Worm (Caenorhabditis elegans) whole organism, mixed stage, embryonic: ENCODE results near the gene srh-76.

Experiments used
- bed-3 ChIP-seq: fragments of 200-800 bp; sonication (Bioruptor generic); optimal IDR thresholded peaks from 3 replicates; lab custom pipeline; 2018; ENCODE audit warnings: mild to moderate bottlenecking, missing genetic modification characterization, moderate library complexity, missing compliant biosample characterization
- blmp-1 ChIP-seq: fragments of 150-350 bp; optimal IDR thresholded peaks from 2 replicates; lab custom pipeline; 2014; ENCODE audit warnings: missing biosample characterization, missing genetic modification characterization
- ceh-43 ChIP-seq: fragments of 200-800 bp; sonication (Bioruptor generic); optimal IDR thresholded peaks from 2 replicates; lab custom pipeline; 2018; ENCODE audit warnings: mild to moderate bottlenecking, missing genetic modification characterization, moderate library complexity, missing compliant biosample characterization
- ces-1 ChIP-seq: fragments of 150-350 bp; optimal IDR thresholded peaks from 2 replicates; lab custom pipeline; 2014; ENCODE audit warnings: missing biosample characterization, missing genetic modification reagents, missing genetic modification characterization
- cnd-1 ChIP-seq: fragments of 200-800 bp; sonication (Bioruptor generic); optimal IDR thresholded peaks from 2 replicates; lab custom pipeline; 2018; ENCODE audit warnings: mild to moderate bottlenecking, missing genetic modification characterization, missing compliant biosample characterization
- drap-1 ChIP-seq: fragments of 200-800 bp; sonication (Bioruptor generic); optimal IDR thresholded peaks from 3 replicates; lab custom pipeline; 2018; ENCODE audit warnings: mild to moderate bottlenecking, missing genetic modification characterization, missing compliant biosample characterization
- elt-1 ChIP-seq: sonication (generic microtip); optimal IDR thresholded peaks from 2 replicates; lab custom pipeline; 2017; ENCODE audit warnings: missing genetic modification characterization, mild to moderate bottlenecking, missing compliant biosample characterization, antibody characterized with exemption, moderate library complexity, borderline replicate concordance; ENCODE audit not compliant: insufficient read depth
- elt-3 ChIP-seq: fragments of 150-350 bp; optimal IDR thresholded peaks from 2 replicates; lab custom pipeline; 2014; ENCODE audit warnings: missing biosample characterization, missing genetic modification characterization
- flh-1 ChIP-seq: fragments of 200-800 bp; sonication (Bioruptor generic); optimal IDR thresholded peaks from 2 replicates; lab custom pipeline; 2018; ENCODE audit warnings: mild to moderate bottlenecking, missing genetic modification characterization, moderate library complexity, missing compliant biosample characterization
- ham-2 ChIP-seq: fragments of 200-800 bp; sonication (Bioruptor generic); optimal IDR thresholded peaks from 2 replicates; lab custom pipeline; 2018; ENCODE audit warnings: mild to moderate bottlenecking, missing genetic modification characterization, missing compliant biosample characterization
- hlh-1 ChIP-seq: fragments of 150-350 bp; optimal IDR thresholded peaks from 2 replicates; lab custom pipeline; 2014; ENCODE audit warnings: missing biosample characterization, missing genetic modification reagents, missing genetic modification characterization
- lin-13 ChIP-seq: fragments of 150-350 bp; optimal IDR thresholded peaks from 2 replicates; lab custom pipeline; 2014; ENCODE audit warnings: missing biosample characterization, missing genetic modification characterization
- lin-32 ChIP-seq: fragments of 200-800 bp; sonication (Bioruptor generic); optimal IDR thresholded peaks from 2 replicates; lab custom pipeline; 2018; ENCODE audit warnings: mild to moderate bottlenecking, missing genetic modification characterization, missing compliant biosample characterization
- lsy-2 ChIP-seq: fragments of 150-350 bp; optimal IDR thresholded peaks from 2 replicates; lab custom pipeline; 2014; ENCODE audit warnings: missing biosample characterization, missing genetic modification characterization
- mab-5 ChIP-seq: fragments of 150-350 bp; optimal IDR thresholded peaks from 2 replicates; lab custom pipeline; 2014; ENCODE audit warnings: missing biosample characterization, missing genetic modification characterization
- mep-1 ChIP-seq: fragments of 150-350 bp; optimal IDR thresholded peaks from 2 replicates; lab custom pipeline; 2017; ENCODE audit warnings: missing biosample characterization, missing genetic modification reagents, missing genetic modification characterization, inconsistent platforms
- mls-2 ChIP-seq: sonication (generic microtip); optimal IDR thresholded peaks from 2 replicates; lab custom pipeline; 2016; ENCODE audit warnings: mild to moderate bottlenecking, missing genetic modification characterization, moderate library complexity, missing compliant biosample characterization
- nhr-12 ChIP-seq: fragments of 150-350 bp; optimal IDR thresholded peaks from 2 replicates; lab custom pipeline; 2014; ENCODE audit warnings: missing biosample characterization, missing genetic modification characterization
- nhr-2 ChIP-seq: fragments of 150-350 bp; optimal IDR thresholded peaks from 2 replicates; lab custom pipeline; 2014; ENCODE audit warnings: missing biosample characterization, missing genetic modification characterization
- nhr-237 ChIP-seq: fragments of 150-350 bp; optimal IDR thresholded peaks from 2 replicates; lab custom pipeline; 2014; ENCODE audit warnings: missing biosample characterization, missing genetic modification characterization
- nhr-76 ChIP-seq: sonication (generic microtip); optimal IDR thresholded peaks from 2 replicates; lab custom pipeline; 2017; ENCODE audit warnings: missing biosample characterization, missing genetic modification characterization
- pha-4 ChIP-seq: fragments of 150-350 bp; optimal IDR thresholded peaks from 2 replicates; lab custom pipeline; 2018; ENCODE audit warnings: missing biosample characterization, missing genetic modification reagents, missing genetic modification characterization
- sem-2 ChIP-seq: fragments of 200-800 bp; sonication (Bioruptor generic); optimal IDR thresholded peaks from 2 replicates; lab custom pipeline; 2018; ENCODE audit warnings: mild to moderate bottlenecking, missing genetic modification characterization, missing compliant biosample characterization
- snpc-4 ChIP-seq: fragments of 150-350 bp; optimal IDR thresholded peaks from 2 replicates; lab custom pipeline; 2014; ENCODE audit warnings: missing biosample characterization, missing genetic modification characterization
- sptf-1 ChIP-seq: sonication (generic microtip); optimal IDR thresholded peaks from 2 replicates; lab custom pipeline; 2017; ENCODE audit warnings: mild to moderate bottlenecking, missing genetic modification characterization, moderate library complexity, missing compliant biosample characterization
- tbx-8 ChIP-seq: fragments of 200-800 bp; sonication (Bioruptor generic); optimal IDR thresholded peaks from 2 replicates; lab custom pipeline; 2018; ENCODE audit warnings: mild to moderate bottlenecking, missing genetic modification characterization, moderate library complexity, missing compliant biosample characterization
- unc-120 ChIP-seq: sonication (generic microtip); optimal IDR thresholded peaks from 2 replicates; lab custom pipeline; 2017; ENCODE audit warnings: missing genetic modification characterization, missing compliant biosample characterization; ENCODE audit not compliant: poor library complexity, severe bottlenecking
- unc-39 ChIP-seq: fragments of 150-350 bp; optimal IDR thresholded peaks from 2 replicates; lab custom pipeline; 2014; ENCODE audit warnings: missing biosample characterization, missing genetic modification characterization
- unc-62 ChIP-seq: fragments of 150-350 bp; optimal IDR thresholded peaks from 2 replicates; lab custom pipeline; 2014; ENCODE audit warnings: missing biosample characterization, missing genetic modification reagents, missing genetic modification characterization
- zip-8 ChIP-seq: fragments of 150-350 bp; optimal IDR thresholded peaks from 2 replicates; lab custom pipeline; 2014; ENCODE audit warnings: missing biosample characterization, missing genetic modification characterization
- ztf-11 ChIP-seq: fragments of 150-350 bp; optimal IDR thresholded peaks from 2 replicates; lab custom pipeline; 2014; ENCODE audit warnings: missing biosample characterization, missing genetic modification characterization

Gene srh-76

DNA sequence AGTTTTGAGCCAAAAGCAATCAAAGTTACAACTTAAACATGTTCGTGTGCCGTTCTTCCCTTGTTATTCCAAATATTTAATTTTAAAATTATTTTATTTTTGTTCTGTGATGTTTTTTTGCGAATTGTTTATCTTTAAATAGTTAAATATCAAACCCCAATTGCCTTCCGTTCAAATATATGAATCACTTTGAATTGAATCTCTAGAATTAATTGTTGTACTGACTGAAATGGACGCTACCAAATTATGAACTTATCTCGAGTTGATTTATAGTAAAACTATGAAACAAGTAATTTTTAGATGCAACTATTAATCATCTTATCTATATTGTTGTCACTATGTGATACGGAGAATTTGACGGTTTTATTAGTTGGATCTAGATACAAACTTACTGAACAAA lies 41.6 kb upstream of the srh-76 start, which contains the start of gene ZC250.2:
ZC250.2 (plus strand) TSS at position 301 of the 400 bp plus-strand sequence.
- TF ChIP-seq blmp-1 (tag; lab: Kevin White, UChicago) (no peak), sptf-1 (tag; lab: Kevin White, UChicago) (no peak), unc-39 (tag; lab: Kevin White, UChicago) (no peak), mls-2 (tag; lab: Kevin White, UChicago) (no peak)

DNA sequence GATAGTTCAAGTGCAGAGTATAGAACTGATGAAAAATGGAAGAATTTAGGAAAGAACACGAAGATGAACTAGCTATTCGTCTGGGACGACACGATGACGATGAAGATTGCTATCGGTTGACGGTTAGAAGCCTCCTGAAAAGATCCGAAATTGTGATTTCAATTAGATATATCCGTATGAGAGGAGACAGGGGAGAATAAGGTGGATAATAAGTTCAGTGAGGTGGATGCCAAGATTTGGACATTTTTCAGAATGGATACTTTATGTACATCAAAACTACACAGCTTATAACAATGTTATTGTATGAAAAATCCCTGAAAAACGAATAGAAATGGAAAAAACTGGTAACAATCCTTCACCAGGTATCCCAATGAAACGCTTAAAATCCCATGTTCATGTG lies 35.5 kb upstream of the srh-76 start, which contains the start of gene nstp-3:
nstp-3 (minus strand) TSS at position 101 of the 400 bp plus-strand sequence.
- TF ChIP-seq elt-1 (tag; lab: Kevin White, UChicago) (peak; percentile 9), zip-8 (tag; lab: Kevin White, UChicago) (no peak), ztf-11 (tag; lab: Kevin White, UChicago) (no peak), drap-1 (GFP tag; lab: Kevin White, UChicago) (no peak)

DNA sequence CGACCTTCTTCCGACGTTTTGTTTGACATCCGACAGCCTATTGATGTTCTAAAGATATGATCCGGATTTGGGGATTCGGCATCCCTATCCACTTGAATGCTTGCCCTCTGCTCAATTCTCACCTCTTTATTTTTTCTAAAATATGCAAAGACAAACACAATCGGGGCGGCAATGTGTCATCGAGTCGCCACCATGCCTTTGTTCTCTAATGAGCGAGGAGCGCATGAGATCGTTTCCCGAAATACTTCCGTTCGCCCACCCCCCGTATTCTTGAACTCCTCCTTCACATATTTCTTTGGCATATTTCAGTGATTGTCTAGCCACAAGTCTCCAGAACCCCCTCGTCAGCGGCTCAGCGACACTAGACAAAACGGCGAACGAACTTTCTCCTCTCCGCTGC lies 34.3 kb upstream of the srh-76 start, which contains the start of gene cyn-17:
cyn-17 (plus strand) TSS at position 301 of the 400 bp plus-strand sequence.
- no peak for TF ChIP-seq ces-1 (GFP tag; lab: Kevin White, UChicago)
- no peak for TF ChIP-seq ztf-11 (tag; lab: Kevin White, UChicago)
- no peak for TF ChIP-seq pha-4
- TF ChIP-seq cnd-1 = no peak
- TF ChIP-seq elt-3 = no peak
- TF ChIP-seq ceh-43 (GFP tag; lab: Kevin White, UChicago) = no peak
- TF ChIP-seq nhr-237 (tag; lab: Kevin White, UChicago) = no peak
- no peak for TF ChIP-seq lsy-2 (tag; lab: Kevin White, UChicago)
- TF ChIP-seq nhr-76 (tag; lab: Kevin White, UChicago) = no peak
- TF ChIP-seq snpc-4 (tag; lab: Kevin White, UChicago) = no peak
- TF ChIP-seq bed-3 = no peak
- TF ChIP-seq unc-120 (tag; lab: Kevin White, UChicago) = no peak
- TF ChIP-seq mab-5 (tag; lab: Kevin White, UChicago) = no peak
- no peak for TF ChIP-seq flh-1 (GFP tag; lab: Kevin White, UChicago)
- TF ChIP-seq nhr-2 (tag; lab: Kevin White, UChicago) = no peak
- TF ChIP-seq lin-13 (tag; lab: Kevin White, UChicago) = no peak
- no peak for TF ChIP-seq hlh-1
- no peak for TF ChIP-seq sptf-1 (tag; lab: Kevin White, UChicago)
- TF ChIP-seq ham-2 (GFP tag; lab: Kevin White, UChicago) = no peak

DNA sequence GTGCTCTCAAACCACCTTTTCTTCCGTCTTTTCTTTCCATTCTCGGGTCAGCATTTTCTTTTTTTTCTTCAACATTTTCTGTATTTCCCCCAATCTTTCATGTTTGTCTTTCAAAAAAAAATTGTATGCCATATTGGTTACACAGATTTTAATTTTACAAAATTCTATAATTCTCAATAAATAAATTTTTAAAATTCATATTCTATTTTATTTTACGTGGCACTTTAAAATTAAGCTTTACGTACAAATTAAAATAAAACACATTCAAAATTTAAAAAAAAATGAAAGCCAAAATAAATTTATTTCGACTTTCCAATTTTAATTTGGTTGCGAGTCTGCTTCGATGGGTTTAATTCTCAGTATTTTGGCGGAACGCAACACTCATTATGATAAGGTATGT lies 28.2 kb upstream of the srh-76 start, which contains the start of gene ZC250.5:
ZC250.5 (plus strand) TSS at position 301 of the 400 bp plus-strand sequence.
- TF ChIP-seq hlh-1 (no peak), blmp-1 (tag; lab: Kevin White, UChicago) (no peak), snpc-4 (tag; lab: Kevin White, UChicago) (no peak), ceh-43 (GFP tag; lab: Kevin White, UChicago) (no peak), nhr-2 (tag; lab: Kevin White, UChicago) (no peak), tbx-8 (GFP tag; lab: Kevin White, UChicago) (no peak), lin-13 (tag; lab: Kevin White, UChicago) (no peak), unc-62 (GFP tag; lab: Kevin White, UChicago) (no peak), lsy-2 (tag; lab: Kevin White, UChicago) (no peak), ces-1 (GFP tag; lab: Kevin White, UChicago) (no peak), lin-32 (GFP tag; lab: Kevin White, UChicago) (no peak), pha-4 (no peak), sem-2 (GFP tag; lab: Kevin White, UChicago) (no peak), nhr-237 (tag; lab: Kevin White, UChicago) (no peak), drap-1 (GFP tag; lab: Kevin White, UChicago) (no peak), mep-1 (tag; lab: Kevin White, UChicago) (no peak), bed-3 (no peak), nhr-12 (tag; lab: Kevin White, UChicago) (no peak), elt-1 (tag; lab: Kevin White, UChicago) (no peak)
